Worm (Caenorhabditis elegans) whole organism, L1 larva: ENCODE measurements around the gene ndnf-1.

Source experiments
- F16B12.6 ChIP-seq: fragments of 150-350 bp; optimal IDR thresholded peaks from 2 replicates; lab custom pipeline; 2014; ENCODE audit warnings: missing biosample characterization, missing genetic modification characterization
- alr-1 ChIP-seq: fragments of 200-800 bp; sonication (Bioruptor generic); optimal IDR thresholded peaks from 2 replicates; lab custom pipeline; 2018; ENCODE audit warnings: borderline replicate concordance, mild to moderate bottlenecking, missing genetic modification characterization, missing compliant biosample characterization
- aly-2 ChIP-seq: fragments of 150-350 bp; optimal IDR thresholded peaks from 2 replicates; lab custom pipeline; 2014; ENCODE audit warnings: missing biosample characterization, missing genetic modification characterization
- blmp-1 ChIP-seq: fragments of 150-350 bp; optimal IDR thresholded peaks from 2 replicates; lab custom pipeline; 2014; ENCODE audit warnings: missing biosample characterization, missing genetic modification characterization
- ceh-63 ChIP-seq: fragments of 200-800 bp; sonication (Bioruptor generic); optimal IDR thresholded peaks from 2 replicates; lab custom pipeline; 2018; ENCODE audit warnings: mild to moderate bottlenecking, missing genetic modification characterization, missing compliant biosample characterization
- ceh-8 ChIP-seq: fragments of 200-800 bp; sonication (Bioruptor generic); optimal IDR thresholded peaks from 2 replicates; lab custom pipeline; 2018; ENCODE audit warnings: mild to moderate bottlenecking, missing genetic modification characterization, moderate library complexity, missing compliant biosample characterization
- ceh-82 ChIP-seq, 3 experiments: fragments of 150-350 bp in 1 of 3; sonication (generic microtip) in 2 of 3; optimal IDR thresholded peaks; 2 replicates each; lab custom pipeline; 2014 to 2017; ENCODE audit warnings: missing biosample characterization in 3 of 3, missing genetic modification characterization in 3 of 3
- dsc-1 ChIP-seq: sonication (generic microtip); optimal IDR thresholded peaks from 2 replicates; lab custom pipeline; 2016; ENCODE audit warnings: mild to moderate bottlenecking, missing genetic modification characterization, missing compliant biosample characterization
- efl-1 ChIP-seq, 4 experiments: fragments of 150-350 bp; optimal IDR thresholded peaks in 3 of 4; peaks in 1 of 4; 1 replicate in 1 of 4; 2 replicates in 3 of 4; lab custom pipeline; 2014; ENCODE audit warnings: missing biosample characterization in 2 of 4, missing genetic modification characterization in 2 of 4, missing genetic modification reagents in 2 of 4
- efl-3 ChIP-seq: fragments of 200-800 bp; sonication (Bioruptor generic); optimal IDR thresholded peaks from 2 replicates; lab custom pipeline; 2018; ENCODE audit warnings: mild to moderate bottlenecking, missing genetic modification characterization, missing compliant biosample characterization
- egl-27 ChIP-seq, 2 experiments: fragments of 150-350 bp in 1 of 2; sonication (generic microtip); optimal IDR thresholded peaks; 3 replicates each; lab custom pipeline; 2017 to 2018; ENCODE audit warnings: missing biosample characterization in 2 of 2, missing genetic modification characterization in 2 of 2, missing genetic modification reagents in 2 of 2
- elt-3 ChIP-seq, 6 experiments: fragments of 150-350 bp in 1 of 6; sonication (generic microtip); optimal IDR thresholded peaks; 2 replicates each; lab custom pipeline; 2017 to 2018; ENCODE audit warnings: missing biosample characterization in 6 of 6, missing genetic modification characterization in 6 of 6, inconsistent platforms in 1 of 6
- fkh-10 ChIP-seq: sonication (generic microtip); optimal IDR thresholded peaks from 2 replicates; lab custom pipeline; 2017; ENCODE audit warnings: missing biosample characterization, missing genetic modification reagents, missing genetic modification characterization
- grh-1 ChIP-seq: fragments of 200-800 bp; sonication (Bioruptor generic); IDR thresholded peaks from 2 replicates; pipeline ENCODE4 v1.3.6; 2022; ENCODE audit warnings: missing genetic modification reagents, missing genetic modification characterization, missing compliant biosample characterization
- irx-1 ChIP-seq: sonication (generic microtip); optimal IDR thresholded peaks from 2 replicates; lab custom pipeline; 2016; ENCODE audit warnings: missing genetic modification characterization, missing compliant biosample characterization
- isw-1 ChIP-seq: fragments of 200-800 bp; sonication (Bioruptor generic); IDR thresholded peaks from 2 replicates; pipeline ENCODE4 v1.3.6; 2022; ENCODE audit warnings: missing genetic modification characterization, missing compliant biosample characterization
- jun-1 ChIP-seq: fragments of 150-350 bp; optimal IDR thresholded peaks from 2 replicates; lab custom pipeline; 2014; ENCODE audit warnings: missing biosample characterization, missing genetic modification reagents, missing genetic modification characterization
- lin-13 ChIP-seq: fragments of 150-350 bp; optimal IDR thresholded peaks from 2 replicates; lab custom pipeline; 2014; ENCODE audit warnings: missing biosample characterization, missing genetic modification reagents, missing genetic modification characterization
- lin-14 ChIP-seq: fragments of 200-800 bp; sonication (Bioruptor generic); optimal IDR thresholded peaks from 2 replicates; lab custom pipeline; 2018; ENCODE audit warnings: mild to moderate bottlenecking, missing genetic modification characterization, moderate library complexity, missing compliant biosample characterization
- lin-15B ChIP-seq: fragments of 150-350 bp; sonication (generic microtip); optimal IDR thresholded peaks from 3 replicates; lab custom pipeline; 2014; ENCODE audit warnings: missing biosample characterization, missing genetic modification characterization
- lin-35 ChIP-seq, 2 experiments: fragments of 150-350 bp; optimal IDR thresholded peaks; 2 replicates each; lab custom pipeline; 2014; ENCODE audit warnings: missing biosample characterization in 2 of 2, missing genetic modification characterization in 2 of 2, missing genetic modification reagents in 2 of 2
- lin-39 ChIP-seq: fragments of 150-350 bp; optimal IDR thresholded peaks from 2 replicates; lab custom pipeline; 2014; ENCODE audit warnings: missing biosample characterization, missing genetic modification reagents, missing genetic modification characterization
- lir-3 ChIP-seq: sonication (generic microtip); optimal IDR thresholded peaks from 2 replicates; lab custom pipeline; 2016; ENCODE audit warnings: mild to moderate bottlenecking, missing genetic modification characterization, moderate library complexity, missing compliant biosample characterization; ENCODE audit not compliant: poor library complexity
- lsy-2 ChIP-seq, 2 experiments: fragments of 150-350 bp; optimal IDR thresholded peaks; 2 replicates each; lab custom pipeline; 2014; ENCODE audit warnings: missing biosample characterization in 2 of 2, missing genetic modification characterization in 2 of 2
- mab-9 ChIP-seq: fragments of 200-800 bp; sonication (Bioruptor generic); IDR thresholded peaks from 2 replicates; pipeline ENCODE4 v1.3.6; 2022; ENCODE audit warnings: missing genetic modification reagents, missing genetic modification characterization, missing compliant biosample characterization
- mdl-1 ChIP-seq, 2 experiments: fragments of 150-350 bp; optimal IDR thresholded peaks; 2 replicates each; lab custom pipeline; 2014 to 2017; ENCODE audit warnings: missing biosample characterization in 2 of 2, missing genetic modification characterization in 2 of 2, inconsistent platforms in 1 of 2
- mef-2 ChIP-seq: fragments of 150-350 bp; optimal IDR thresholded peaks from 2 replicates; lab custom pipeline; 2014; ENCODE audit warnings: missing biosample characterization, missing genetic modification characterization
- mep-1 ChIP-seq: fragments of 150-350 bp; optimal IDR thresholded peaks from 2 replicates; lab custom pipeline; 2014; ENCODE audit warnings: missing biosample characterization, missing genetic modification characterization
- nhr-12 ChIP-seq: sonication (generic microtip); optimal IDR thresholded peaks from 2 replicates; lab custom pipeline; 2017; ENCODE audit warnings: missing biosample characterization, missing genetic modification characterization
- nhr-19 ChIP-seq: fragments of 200-800 bp; sonication (Bioruptor generic); conservative IDR thresholded peaks from 2 replicates; pipeline ENCODE4 v1.3.6; 2022; ENCODE audit warnings: missing genetic modification characterization, missing compliant biosample characterization
- nhr-20 ChIP-seq: sonication (generic microtip); optimal IDR thresholded peaks from 2 replicates; lab custom pipeline; 2016; ENCODE audit warnings: mild to moderate bottlenecking, missing genetic modification characterization, missing compliant biosample characterization
- nhr-47 ChIP-seq: sonication (generic microtip); optimal IDR thresholded peaks from 2 replicates; lab custom pipeline; 2016; ENCODE audit warnings: mild to moderate bottlenecking, missing genetic modification characterization, moderate library complexity, missing compliant biosample characterization
- nhr-71 ChIP-seq: sonication (generic microtip); optimal IDR thresholded peaks from 2 replicates; lab custom pipeline; 2016; ENCODE audit warnings: mild to moderate bottlenecking, missing genetic modification characterization, moderate library complexity, missing compliant biosample characterization
- nhr-76 ChIP-seq: sonication (generic microtip); optimal IDR thresholded peaks from 2 replicates; lab custom pipeline; 2017; ENCODE audit warnings: missing biosample characterization, missing genetic modification characterization
- nhr-84 ChIP-seq: sonication (generic microtip); optimal IDR thresholded peaks from 2 replicates; lab custom pipeline; 2017; ENCODE audit warnings: missing biosample characterization, missing genetic modification characterization
- nhr-85 ChIP-seq: sonication (generic microtip); peaks from one replicate; lab custom pipeline; 2016; ENCODE audit warnings: missing genetic modification characterization, inconsistent platforms, missing compliant biosample characterization
- pag-3 ChIP-seq: sonication (generic microtip); optimal IDR thresholded peaks from 2 replicates; lab custom pipeline; 2017; ENCODE audit warnings: missing genetic modification characterization, mild to moderate bottlenecking, missing compliant biosample characterization, antibody characterized with exemption, borderline replicate concordance; ENCODE audit not compliant: insufficient read depth
- pqm-1 ChIP-seq: sonication (generic microtip); optimal IDR thresholded peaks from 3 replicates; lab custom pipeline; 2017; ENCODE audit warnings: missing biosample characterization, missing genetic modification characterization
- rnt-1 ChIP-seq: sonication (generic microtip); optimal IDR thresholded peaks from 2 replicates; lab custom pipeline; 2016; ENCODE audit warnings: mild to moderate bottlenecking, missing genetic modification characterization, moderate library complexity, missing compliant biosample characterization
- snpc-4 ChIP-seq: fragments of 150-350 bp; optimal IDR thresholded peaks from 2 replicates; lab custom pipeline; 2014; ENCODE audit warnings: missing biosample characterization, missing genetic modification characterization
- sox-4 ChIP-seq: sonication (generic microtip); optimal IDR thresholded peaks from 2 replicates; lab custom pipeline; 2016; ENCODE audit warnings: missing genetic modification characterization, missing compliant biosample characterization
- sptf-1 ChIP-seq: fragments of 150-350 bp; optimal IDR thresholded peaks from 2 replicates; lab custom pipeline; 2014; ENCODE audit warnings: missing biosample characterization, missing genetic modification characterization
- sup-37 ChIP-seq: fragments of 200-800 bp; sonication (Bioruptor generic); optimal IDR thresholded peaks from 2 replicates; lab custom pipeline; 2018; ENCODE audit warnings: mild to moderate bottlenecking, missing genetic modification characterization, missing compliant biosample characterization
- swsn-7 ChIP-seq: sonication (generic microtip); optimal IDR thresholded peaks from 2 replicates; lab custom pipeline; 2016; ENCODE audit warnings: missing genetic modification characterization, missing compliant biosample characterization
- unc-130 ChIP-seq: fragments of 150-350 bp; optimal IDR thresholded peaks from 2 replicates; lab custom pipeline; 2017; ENCODE audit warnings: missing biosample characterization, missing genetic modification characterization, inconsistent platforms
- vab-15 ChIP-seq: sonication (generic microtip); optimal IDR thresholded peaks from 2 replicates; lab custom pipeline; 2017; ENCODE audit warnings: missing genotype, mild to moderate bottlenecking, missing genetic modification characterization, missing compliant biosample characterization
- zag-1 ChIP-seq: fragments of 150-350 bp; optimal IDR thresholded peaks from 2 replicates; lab custom pipeline; 2014; ENCODE audit warnings: missing biosample characterization, missing genetic modification characterization
- zip-4 ChIP-seq: fragments of 200-800 bp; sonication (Bioruptor generic); optimal IDR thresholded peaks from 2 replicates; lab custom pipeline; 2018; ENCODE audit warnings: mild to moderate bottlenecking, missing genetic modification characterization, moderate library complexity, missing compliant biosample characterization
- ztf-11 ChIP-seq, 2 experiments: sonication (generic microtip); optimal IDR thresholded peaks; 2 replicates each; lab custom pipeline; 2016 to 2017; ENCODE audit warnings: missing genetic modification characterization in 2 of 2, missing biosample characterization in 1 of 2, missing compliant biosample characterization in 1 of 2
- ztf-4 ChIP-seq: fragments of 150-350 bp; optimal IDR thresholded peaks from 2 replicates; lab custom pipeline; 2014; ENCODE audit warnings: missing biosample characterization, missing genetic modification characterization

Gene ndnf-1

DNA sequence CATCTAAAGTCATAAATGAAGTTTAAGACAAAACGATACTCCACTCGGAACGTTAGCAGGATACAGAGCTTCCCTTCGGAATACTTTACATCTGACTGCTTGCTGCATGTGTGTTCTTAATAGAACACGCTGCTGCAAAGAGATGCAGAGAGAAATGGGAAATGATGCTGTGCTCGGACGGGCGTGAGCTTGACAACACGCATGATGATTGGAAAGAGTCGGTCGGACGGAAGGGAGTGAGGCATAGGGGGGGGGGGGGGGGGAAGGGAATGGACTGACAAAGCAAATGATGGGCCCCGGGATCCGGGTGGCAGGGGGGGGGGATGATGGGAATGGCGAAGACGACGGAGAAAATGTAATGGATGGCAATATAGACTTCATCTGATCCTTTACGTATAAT is 31.4 kb downstream of the ndnf-1 start:
- no peak for TF ChIP-seq irx-1 (tag; lab: Kevin White, UChicago)
- TF ChIP-seq ceh-8, result peak; percentile 61
- no peak for TF ChIP-seq lir-3 (tag; lab: Kevin White, UChicago)
- TF ChIP-seq lin-15B (tag; lab: Kevin White, UChicago), result no peak
- peak; percentile 34 for TF ChIP-seq rnt-1 (tag; lab: Kevin White, UChicago)
- peak in 1 of 3 experiments; percentile 11 for TF ChIP-seq ceh-82 (tag; optimal IDR thresholded peaks at IDR 0.05; lab: Kevin White, UChicago)
- no peak for TF ChIP-seq efl-1 (optimal IDR thresholded peaks at IDR 0.05; lab: Kevin White, UChicago)
- TF ChIP-seq efl-1 (GFP tag; optimal IDR thresholded peaks at IDR 0.05 in 1 of 2; lab: Kevin White, UChicago), result peak in 1 of 2 experiments; percentile 6
- TF ChIP-seq pqm-1 (tag; lab: Kevin White, UChicago), result no peak
- TF ChIP-seq lin-14, result peak; percentile 73
- no peak for TF ChIP-seq sox-4 (tag; lab: Kevin White, UChicago)
- TF ChIP-seq jun-1 (tag; lab: Kevin White, UChicago), result no peak
- no peak for TF ChIP-seq grh-1 (GFP tag; lab: Robert Waterston, UW)
- peak; percentile 8 for TF ChIP-seq mep-1

- TF ChIP-seq nhr-84, result no peak
- no peak for TF ChIP-seq nhr-20
- no peak for TF ChIP-seq efl-3 (GFP tag; lab: Kevin White, UChicago)
- no peak for TF ChIP-seq isw-1 (GFP tag; lab: Robert Waterston, UW)
- no peak for TF ChIP-seq aly-2
- no peak for TF ChIP-seq snpc-4 (tag; lab: Kevin White, UChicago)
- TF ChIP-seq ztf-4, result no peak
- no peak for TF ChIP-seq F16B12.6 (tag; lab: Kevin White, UChicago)
- no peak for TF ChIP-seq sptf-1 (tag; lab: Kevin White, UChicago)
- no peak for TF ChIP-seq lin-39 (tag; lab: Kevin White, UChicago)
- no peak for TF ChIP-seq grh-1 (GFP tag; lab: Robert Waterston, UW)
- TF ChIP-seq lin-13 (GFP tag; lab: Kevin White, UChicago), result no peak
- TF ChIP-seq ceh-63, result no peak
- TF ChIP-seq zag-1 (tag; lab: Kevin White, UChicago), result no peak
- no peak for TF ChIP-seq elt-3 (tag; optimal IDR thresholded peaks at IDR 0.05; lab: Kevin White, UChicago)
- TF ChIP-seq nhr-76 (tag; lab: Kevin White, UChicago), result no peak
- TF ChIP-seq egl-27 (tag; optimal IDR thresholded peaks at IDR 0.05; lab: Kevin White, UChicago), result no peak
- TF ChIP-seq mdl-1 (tag; optimal IDR thresholded peaks at IDR 0.05; lab: Kevin White, UChicago), result no peak
- TF ChIP-seq pag-3, result no peak
- TF ChIP-seq nhr-12, result no peak
- TF ChIP-seq, all 84 proteins: peak for 0
Measured at ce11 chrIV:2995372-2995771, 33.4 kb downstream of the ndnf-1 start, which contains the start of gene Y54G2A.26. Gene Y54G2A.26, minus strand, starts transcription at chrIV:2995472.

- no peak for TF ChIP-seq sox-4 (tag; lab: Kevin White, UChicago)
- no peak for TF ChIP-seq lsy-2 (tag; optimal IDR thresholded peaks at IDR 0.05; lab: Kevin White, UChicago)
- TF ChIP-seq unc-130 (tag; lab: Kevin White, UChicago), result no peak
- TF ChIP-seq mab-9, result no peak
- TF ChIP-seq lin-15B (tag; lab: Kevin White, UChicago), result no peak
- peak; percentile 23 for TF ChIP-seq nhr-85
- TF ChIP-seq swsn-7 (tag; lab: Kevin White, UChicago), result no peak
- no peak for TF ChIP-seq pqm-1 (tag; lab: Kevin White, UChicago)
- no peak for TF ChIP-seq aly-2
- peak in 1 of 2 experiments; percentile 6 for TF ChIP-seq lin-35 (GFP tag; optimal IDR thresholded peaks at IDR 0.05; lab: Kevin White, UChicago)
- peak; percentile 2 for TF ChIP-seq nhr-47 (tag; lab: Kevin White, UChicago)
- peak; percentile 9; the same call in 1 of the 2 replicates for TF ChIP-seq nhr-19
- peak; percentile 40 for TF ChIP-seq dsc-1 (tag; lab: Kevin White, UChicago)
- peak; percentile 59 for TF ChIP-seq blmp-1 (tag; lab: Kevin White, UChicago)
- TF ChIP-seq fkh-10 (GFP tag; lab: Kevin White, UChicago), result no peak
- no peak for TF ChIP-seq sup-37 (GFP tag; lab: Kevin White, UChicago)
- TF ChIP-seq mef-2 (tag; lab: Kevin White, UChicago), result no peak
- no peak for TF ChIP-seq ztf-11 (tag; optimal IDR thresholded peaks at IDR 0.05; lab: Kevin White, UChicago)
- TF ChIP-seq alr-1 (tag; lab: Kevin White, UChicago), result no peak
- no peak for TF ChIP-seq zip-4 (GFP tag; lab: Kevin White, UChicago)
- peak; percentile 31 for TF ChIP-seq lin-14
- peak; percentile 7 for TF ChIP-seq nhr-71 (tag; lab: Kevin White, UChicago)
- no peak for TF ChIP-seq vab-15 (tag; lab: Kevin White, UChicago)
- TF ChIP-seq F16B12.6 (tag; lab: Kevin White, UChicago), result no peak
Measured at ce11 chrIV:2994883-2995282, 33.9 kb downstream of the ndnf-1 start.
